Worm (Caenorhabditis elegans) whole organism, midembryonic: ENCODE measurements around the gene T28B11.1.

Source experiments
- flt-1 ChIP-seq: fragments of 200-800 bp; sonication (Bioruptor generic); IDR thresholded peaks from 2 replicates; pipeline ENCODE4 v1.3.6; 2022; ENCODE audit warnings: missing genetic modification characterization, missing compliant biosample characterization
- klf-2 ChIP-seq: fragments of 200-800 bp; sonication (Bioruptor generic); conservative IDR thresholded peaks from 2 replicates; pipeline ENCODE4 v1.3.6; 2022; ENCODE audit warnings: missing genetic modification reagents, missing genetic modification characterization, missing compliant biosample characterization
- ref-1 ChIP-seq: fragments of 200-800 bp; sonication (Bioruptor generic); conservative IDR thresholded peaks from 2 replicates; pipeline ENCODE4 v1.3.6; 2022; ENCODE audit warnings: missing genetic modification reagents, missing genetic modification characterization, missing compliant biosample characterization
- tab-1 ChIP-seq: fragments of 200-800 bp; sonication (Bioruptor generic); IDR thresholded peaks from 2 replicates; pipeline ENCODE4 v1.3.6; 2022; ENCODE audit warnings: missing genetic modification characterization, missing compliant biosample characterization
- ztf-23 ChIP-seq: fragments of 200-800 bp; sonication (Bioruptor generic); IDR thresholded peaks from 2 replicates; pipeline ENCODE4 v1.3.6; 2022; ENCODE audit warnings: missing genetic modification reagents, missing genetic modification characterization, missing compliant biosample characterization

DNA sequence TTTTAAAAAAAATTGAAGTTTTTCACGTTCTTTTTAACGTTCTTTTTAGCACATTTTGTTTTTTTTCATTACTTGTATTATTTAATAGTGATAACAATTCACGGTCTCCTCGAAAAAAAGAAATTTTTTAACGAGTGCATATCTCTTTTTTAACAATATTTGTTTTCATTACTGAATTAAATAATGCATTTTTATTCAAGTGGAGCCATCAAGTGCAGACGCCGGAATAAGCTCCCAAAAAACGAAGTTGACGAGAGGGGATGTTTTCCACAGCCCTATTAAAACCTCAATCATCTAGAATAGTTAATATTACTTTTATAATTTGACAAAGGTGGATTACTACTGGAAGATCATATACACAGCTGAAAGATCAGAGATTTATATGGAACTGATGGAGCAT, 24.5 kb upstream of the T28B11.1 start, which contains the start of gene irld-6:
- TF ChIP-seq ref-1 (GFP tag; lab: Robert Waterston, UW) (no peak), ztf-23 (no peak), flt-1 (GFP tag; lab: Robert Waterston, UW) (no peak), klf-2 (GFP tag; lab: Robert Waterston, UW) (no peak), tab-1 (GFP tag; lab: Robert Waterston, UW) (no peak)
